Worm (Caenorhabditis elegans) whole organism, L1 larva: ENCODE measurements around the gene K03H1.7.

Experiments used
- C34B4.2 ChIP-seq: sonication (generic microtip); optimal IDR thresholded peaks from 2 replicates; lab custom pipeline; 2017; ENCODE audit warnings: mild to moderate bottlenecking, missing genetic modification characterization, missing compliant biosample characterization
- Y116A8C.19 ChIP-seq: sonication (generic microtip); optimal IDR thresholded peaks from 2 replicates; lab custom pipeline; 2016; ENCODE audit warnings: missing compliant biosample characterization, missing genetic modification characterization, borderline replicate concordance
- alr-1 ChIP-seq: fragments of 200-800 bp; sonication (Bioruptor generic); optimal IDR thresholded peaks from 2 replicates; lab custom pipeline; 2018; ENCODE audit warnings: borderline replicate concordance, mild to moderate bottlenecking, missing genetic modification characterization, missing compliant biosample characterization
- aly-2 ChIP-seq: fragments of 150-350 bp; optimal IDR thresholded peaks from 2 replicates; lab custom pipeline; 2014; ENCODE audit warnings: missing biosample characterization, missing genetic modification characterization
- ceh-82 ChIP-seq, 3 experiments: fragments of 150-350 bp in 1 of 3; sonication (generic microtip) in 2 of 3; optimal IDR thresholded peaks; 2 replicates each; lab custom pipeline; 2014 to 2017; ENCODE audit warnings: missing biosample characterization in 3 of 3, missing genetic modification characterization in 3 of 3
- ets-5 ChIP-seq: fragments of 200-800 bp; sonication (Bioruptor generic); IDR thresholded peaks from 2 replicates; pipeline ENCODE4 v1.3.6; 2022; ENCODE audit warnings: missing genetic modification characterization, missing compliant biosample characterization
- hpl-2 ChIP-seq: fragments of 150-350 bp; optimal IDR thresholded peaks from 2 replicates; lab custom pipeline; 2014; ENCODE audit warnings: missing biosample characterization, missing genetic modification reagents, missing genetic modification characterization
- lin-14 ChIP-seq: fragments of 200-800 bp; sonication (Bioruptor generic); optimal IDR thresholded peaks from 2 replicates; lab custom pipeline; 2018; ENCODE audit warnings: mild to moderate bottlenecking, missing genetic modification characterization, moderate library complexity, missing compliant biosample characterization
- nhr-11 ChIP-seq: fragments of 150-350 bp; optimal IDR thresholded peaks from 2 replicates; lab custom pipeline; 2014; ENCODE audit warnings: missing biosample characterization, missing genetic modification characterization
- nhr-20 ChIP-seq: sonication (generic microtip); optimal IDR thresholded peaks from 2 replicates; lab custom pipeline; 2016; ENCODE audit warnings: mild to moderate bottlenecking, missing genetic modification characterization, missing compliant biosample characterization
- nhr-76 ChIP-seq: sonication (generic microtip); optimal IDR thresholded peaks from 2 replicates; lab custom pipeline; 2017; ENCODE audit warnings: missing biosample characterization, missing genetic modification characterization
- pag-3 ChIP-seq: sonication (generic microtip); optimal IDR thresholded peaks from 2 replicates; lab custom pipeline; 2017; ENCODE audit warnings: missing genetic modification characterization, mild to moderate bottlenecking, missing compliant biosample characterization, antibody characterized with exemption, borderline replicate concordance; ENCODE audit not compliant: insufficient read depth
- skn-1 ChIP-seq: fragments of 150-350 bp; optimal IDR thresholded peaks from 2 replicates; lab custom pipeline; 2014; ENCODE audit warnings: missing biosample characterization, missing genetic modification characterization
- snpc-4 ChIP-seq: fragments of 150-350 bp; optimal IDR thresholded peaks from 2 replicates; lab custom pipeline; 2014; ENCODE audit warnings: missing biosample characterization, missing genetic modification characterization
- sptf-1 ChIP-seq: fragments of 150-350 bp; optimal IDR thresholded peaks from 2 replicates; lab custom pipeline; 2014; ENCODE audit warnings: missing biosample characterization, missing genetic modification characterization
- tlp-1 ChIP-seq: fragments of 150-350 bp; optimal IDR thresholded peaks from 2 replicates; lab custom pipeline; 2014; ENCODE audit warnings: missing biosample characterization, missing genetic modification characterization
- unc-98 ChIP-seq: fragments of 200-800 bp; sonication (Bioruptor generic); IDR thresholded peaks from 2 replicates; pipeline ENCODE4 v1.3.6; 2022; ENCODE audit warnings: missing genetic modification characterization, missing compliant biosample characterization

K03H1.7 gene

DNA sequence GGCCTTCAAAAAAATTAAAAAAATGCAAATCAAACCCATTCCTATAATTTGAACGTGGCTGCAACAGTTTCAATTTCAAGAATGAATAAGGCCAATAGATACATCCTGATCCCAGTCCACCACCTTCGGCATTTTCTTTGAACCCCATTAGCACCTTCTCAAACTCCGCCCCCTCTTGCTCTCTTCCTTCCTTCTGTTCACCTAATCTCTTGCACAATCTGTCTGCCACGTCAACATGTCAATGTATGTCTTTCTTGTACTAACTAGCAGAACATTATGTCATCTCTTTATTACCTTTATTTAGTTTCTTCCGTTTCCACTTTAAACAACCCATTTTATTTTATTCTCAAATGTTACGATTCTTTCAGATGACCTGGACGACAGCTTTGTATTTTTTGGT, 46.3 kb downstream of the K03H1.7 start, which contains the start of gene C05B5.4:
TSS of gene C05B5.4 (plus strand) at position 351 of the 400 bp plus-strand sequence.
- TF ChIP-seq nhr-76 (tag; lab: Kevin White, UChicago) (no peak), Y116A8C.19 (tag; lab: Kevin White, UChicago) (no peak), nhr-20 (tag; lab: Kevin White, UChicago) (no peak), snpc-4 (tag; lab: Kevin White, UChicago) (no peak), ceh-82 (tag; optimal IDR thresholded peaks at IDR 0.05; lab: Kevin White, UChicago) (no peak), ets-5 (no peak), C34B4.2 (no peak), hpl-2 (GFP tag; lab: Kevin White, UChicago) (no peak), skn-1 (tag; lab: Kevin White, UChicago) (no peak), aly-2 (no peak), pag-3 (tag; lab: Kevin White, UChicago) (no peak), sptf-1 (tag; lab: Kevin White, UChicago) (no peak), nhr-11 (no peak), unc-98 (GFP tag; lab: Robert Waterston, UW) (no peak), lin-14 (GFP tag; lab: Kevin White, UChicago) (no peak), tlp-1 (tag; lab: Kevin White, UChicago) (no peak), alr-1 (tag; lab: Kevin White, UChicago) (no peak)
- TF ChIP-seq, all 84 proteins: peak for 0
